Fruit fly (Drosophila melanogaster) whole organism, pupa: ENCODE results near the gene Ski6.
A peak's percentile ranks its signal among the peaks of the same experiment; 100 is the strongest.

ENCODE experiments used
- CG10348 ChIP-seq: fragments of 200-800 bp; sonication (Bioruptor generic); IDR thresholded peaks from 2 replicates; pipeline ENCODE4 v1.3.6; 2022; ENCODE audit warnings: missing biosample characterization, missing genetic modification characterization
- CG13204 ChIP-seq: fragments of 200-800 bp; sonication (Bioruptor generic); optimal IDR thresholded peaks from 2 replicates; lab custom pipeline; 2018; ENCODE audit warnings: missing biosample characterization, mild to moderate bottlenecking, missing genetic modification characterization, moderate library complexity
- CG14655 ChIP-seq: fragments of 200-800 bp; sonication (Bioruptor generic); optimal IDR thresholded peaks from 3 replicates; lab custom pipeline; 2017; ENCODE audit warnings: mild to moderate bottlenecking, missing biosample characterization, missing genetic modification reagents, missing genetic modification characterization
- CG15710 ChIP-seq: fragments of 200-800 bp; sonication (Bioruptor generic); optimal IDR thresholded peaks from 2 replicates; lab custom pipeline; 2018; ENCODE audit warnings: missing biosample characterization, mild to moderate bottlenecking, missing genetic modification characterization, moderate library complexity
- CG17806 ChIP-seq: fragments of 200-800 bp; sonication (Bioruptor generic); optimal IDR thresholded peaks from 2 replicates; lab custom pipeline; 2018; ENCODE audit warnings: missing biosample characterization, mild to moderate bottlenecking, missing genetic modification characterization, moderate library complexity
- CG32121 ChIP-seq: fragments of 200-800 bp; sonication (Bioruptor generic); IDR thresholded peaks from 2 replicates; pipeline ENCODE4 v1.3.6; 2022; ENCODE audit warnings: missing biosample characterization, missing genetic modification characterization
- CG4496 ChIP-seq: fragments of 200-800 bp; sonication (Bioruptor generic); IDR thresholded peaks from 3 replicates; pipeline ENCODE4 v1.3.6; 2022; ENCODE audit warnings: missing biosample characterization, missing genetic modification characterization
- CG8159 ChIP-seq: fragments of 200-800 bp; sonication (Bioruptor generic); optimal IDR thresholded peaks from 3 replicates; lab custom pipeline; 2018; ENCODE audit warnings: missing biosample characterization, mild to moderate bottlenecking, missing genetic modification characterization, moderate library complexity
- CG9948 ChIP-seq: fragments of 200-800 bp; sonication (Bioruptor generic); optimal IDR thresholded peaks from 2 replicates; lab custom pipeline; 2018; ENCODE audit warnings: missing biosample characterization, mild to moderate bottlenecking, missing genetic modification characterization, moderate library complexity
- D1 ChIP-seq: fragments of 200-800 bp; sonication (Bioruptor generic); optimal IDR thresholded peaks from 2 replicates; lab custom pipeline; 2018; ENCODE audit warnings: missing biosample characterization, mild to moderate bottlenecking, missing genetic modification characterization, moderate library complexity
- EcR ChIP-seq: fragments of 200-800 bp; sonication (Bioruptor generic); optimal IDR thresholded peaks from 3 replicates; lab custom pipeline; 2019; ENCODE audit warnings: missing biosample characterization, missing genetic modification characterization, mild to moderate bottlenecking, moderate library complexity, missing genetic modification reagents
- Snoo ChIP-seq: fragments of 200-800 bp; sonication (Bioruptor generic); optimal IDR thresholded peaks from 3 replicates; lab custom pipeline; 2017; ENCODE audit warnings: missing biosample characterization, mild to moderate bottlenecking, missing genetic modification characterization, inconsistent platforms

dm6 chr2L:13206857-13207463 lies 15.3 kb downstream of the Ski6 start:
- no peak for TF ChIP-seq CG10348
- no peak for TF ChIP-seq D1
- TF ChIP-seq CG9948 (tag; lab: Kevin White, UChicago): no peak
- no peak for TF ChIP-seq Snoo (tag; lab: Kevin White, UChicago)
- no peak for TF ChIP-seq CG14655 (GFP tag; lab: Kevin White, UChicago)
- TF ChIP-seq CG13204: no peak
- no peak for TF ChIP-seq CG15710 (tag; lab: Kevin White, UChicago)
- TF ChIP-seq CG17806 (tag; lab: Kevin White, UChicago): no peak
- peak; percentile 17; the same call in 1 of the 2 replicates for TF ChIP-seq CG32121 (GFP tag; lab: Robert Waterston, UW)
- TF ChIP-seq EcR (GFP tag; lab: Kevin White, UChicago): no peak
- 0 out of 3 replicates have a peak, but pooled peaks have one; percentile 13 for TF ChIP-seq CG4496 (GFP tag; lab: Robert Waterston, UW)
- TF ChIP-seq CG8159 (tag; lab: Kevin White, UChicago): no peak
